Worm (Caenorhabditis elegans) whole organism, L4/young adult: ENCODE measurements around the gene W02A2.5.

Experiments
- W03F9.2 ChIP-seq: fragments of 150-350 bp; optimal IDR thresholded peaks from 2 replicates; lab custom pipeline; 2014; ENCODE audit warnings: missing biosample characterization, missing genetic modification characterization
- dao-5 ChIP-seq: sonication (generic microtip); optimal IDR thresholded peaks from 2 replicates; lab custom pipeline; 2016; ENCODE audit warnings: missing genotype, missing genetic modification characterization, moderate library complexity, missing compliant biosample characterization
- him-1 ChIP-seq: sonication (generic microtip); optimal IDR thresholded peaks from 2 replicates; lab custom pipeline; 2016; ENCODE audit warnings: missing genotype, missing genetic modification reagents, missing genetic modification characterization, missing compliant biosample characterization

- TF ChIP-seq him-1 (tag; lab: Kevin White, UChicago): no peak
- TF ChIP-seq dao-5 (tag; lab: Kevin White, UChicago): no peak
- TF ChIP-seq W03F9.2: no peak
Measured at ce11 chrIV:13309636-13310035, 33.0 kb upstream of the W02A2.5 start.
